Fruit fly (Drosophila melanogaster): ENCODE data around the gene Gba1a.

The Gba1a gene

DNA sequence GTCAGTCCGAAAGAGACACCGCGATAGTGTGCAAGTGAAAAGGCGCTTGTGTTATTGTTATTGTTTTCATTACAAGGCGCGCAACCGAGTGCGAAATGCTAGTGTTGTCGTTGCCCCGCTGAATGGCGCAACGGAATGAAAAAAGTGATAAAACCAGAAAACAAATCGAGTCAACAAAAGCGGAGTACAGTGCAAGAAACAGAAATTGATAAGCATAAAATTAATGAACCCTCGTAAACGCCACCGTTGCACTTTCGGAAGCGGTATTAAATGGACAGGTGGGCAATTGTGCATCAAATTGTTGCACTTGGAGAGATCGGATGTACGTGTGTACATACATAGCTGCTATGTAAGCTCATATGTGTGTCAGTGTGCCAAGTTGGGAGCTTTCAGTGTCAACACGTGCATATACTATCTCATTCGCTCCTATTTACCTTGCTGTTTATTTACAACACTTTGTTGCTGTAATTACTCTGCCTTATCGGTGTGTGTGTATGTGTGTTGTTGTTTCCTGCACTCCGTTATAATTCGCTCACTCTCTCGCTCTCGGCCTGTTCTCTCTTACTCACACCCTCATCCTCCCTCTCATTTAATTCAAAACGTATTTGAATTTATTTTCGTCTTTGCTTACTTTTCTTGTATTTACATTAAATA lies 23.1 kb downstream of the Gba1a start (continued):
- peak; percentile 37 for TF ChIP-seq CG4854 (GFP tag; optimal IDR thresholded peaks at IDR 0.05)
- TF ChIP-seq CG4424 (GFP tag; optimal IDR thresholded peaks at IDR 0.05), result peak; percentile 70
- TF ChIP-seq CG11696 (GFP tag; IDR thresholded peaks at IDR 0.05), result peak; percentile 56
- peak; percentile 47 for TF ChIP-seq Mes4 (GFP tag; optimal IDR thresholded peaks at IDR 0.05)
- peak; percentile 77 for TF ChIP-seq zfh1 (GFP tag; IDR thresholded peaks at IDR 0.05)
- TF ChIP-seq vnd (GFP tag; IDR thresholded peaks at IDR 0.05; ENCODE audit: partially characterized antibody), result no peak
- TF ChIP-seq Oli (tag; optimal IDR thresholded peaks at IDR 0.05), result no peak
- no peak for TF ChIP-seq CG12942 (GFP tag; optimal IDR thresholded peaks at IDR 0.05)
- peak; percentile 36; the same call in 1 of the 2 replicates for TF ChIP-seq E2f2 (GFP tag; IDR thresholded peaks at IDR 0.05)
- no peak for TF ChIP-seq danr (GFP tag; IDR thresholded peaks at IDR 0.05)
- TF ChIP-seq CG33213 (GFP tag; optimal IDR thresholded peaks at IDR 0.05), result peak; percentile 61
- peak; percentile 69; the same call in 2 of the 3 replicates for TF ChIP-seq CG14050 (GFP tag; IDR thresholded peaks at IDR 0.05)
- TF ChIP-seq Rfx (GFP tag; IDR thresholded peaks at IDR 0.05), result peak; percentile 58; the same call in 1 of the 2 replicates
- no peak for TF ChIP-seq tll (GFP tag; optimal IDR thresholded peaks at IDR 0.05)
- TF ChIP-seq disco-r (GFP tag; optimal IDR thresholded peaks at IDR 0.05), result no peak
- TF ChIP-seq prd (optimal IDR thresholded peaks at IDR 0.05), result no peak
- peak; percentile 41; the same call in 1 of the 3 replicates for TF ChIP-seq prd (GFP tag; IDR thresholded peaks at IDR 0.05)
- TF ChIP-seq slp2 (GFP tag; optimal IDR thresholded peaks at IDR 0.05), result peak; percentile 56
- no peak for TF ChIP-seq E2f1 (GFP tag; IDR thresholded peaks at IDR 0.05)
- TF ChIP-seq rib (GFP tag; IDR thresholded peaks at IDR 0.05), result peak; percentile 3; the same call in 1 of the 2 replicates
- no peak for TF ChIP-seq B-H2 (GFP tag; optimal IDR thresholded peaks at IDR 0.05)
- TF ChIP-seq onecut (GFP tag; IDR thresholded peaks at IDR 0.05), result peak; percentile 75
- no peak for TF ChIP-seq dpn (GFP tag; optimal IDR thresholded peaks at IDR 0.05)
- no peak for TF ChIP-seq CG15011 (GFP tag; optimal IDR thresholded peaks at IDR 0.05)
- no peak for TF ChIP-seq HLH4C (GFP tag; IDR thresholded peaks at IDR 0.05; ENCODE audit: partially characterized antibody)
- TF ChIP-seq CG6854 (GFP tag; optimal IDR thresholded peaks at IDR 0.05), result peak; percentile 41
- peak; percentile 52; the same call in 1 of the 3 replicates for TF ChIP-seq H15 (GFP tag; IDR thresholded peaks at IDR 0.05)
- TF ChIP-seq Sox100B (GFP tag; optimal IDR thresholded peaks at IDR 0.05), result peak; percentile 64
- TF ChIP-seq Vsx1 (GFP tag; optimal IDR thresholded peaks at IDR 0.05), result peak; percentile 52
- TF ChIP-seq CG15479 (GFP tag; optimal IDR thresholded peaks at IDR 0.05), result peak; percentile 22
- peak; percentile 47 for TF ChIP-seq CG32767 (GFP tag; IDR thresholded peaks at IDR 0.05)
- peak; percentile 56; the same call in 1 of the 2 replicates for TF ChIP-seq Drgx (GFP tag; IDR thresholded peaks at IDR 0.05)
- no peak for TF ChIP-seq ato (GFP tag; IDR thresholded peaks at IDR 0.05; ENCODE audit: partially characterized antibody)
- peak; percentile 51 for TF ChIP-seq CG10321 (GFP tag; IDR thresholded peaks at IDR 0.05)
- TF ChIP-seq Adf1 (GFP tag; IDR thresholded peaks at IDR 0.05), result no peak
- peak; percentile 54 for TF ChIP-seq nom (GFP tag; optimal IDR thresholded peaks at IDR 0.05)
- TF ChIP-seq CG8290 (GFP tag; optimal IDR thresholded peaks at IDR 0.05), result peak; percentile 37
- peak in 1 of 2 experiments; percentile 51 for TF ChIP-seq CG8290 (tag; optimal IDR thresholded peaks at IDR 0.05)
- no peak for TF ChIP-seq CG7556 (GFP tag; optimal IDR thresholded peaks at IDR 0.05)
- TF ChIP-seq Side (GFP tag; optimal IDR thresholded peaks at IDR 0.05), result peak; percentile 49
- peak; percentile 50; the same call in 1 of the 3 replicates for TF ChIP-seq ase (GFP tag; IDR thresholded peaks at IDR 0.05)
- TF ChIP-seq CG11398 (GFP tag; optimal IDR thresholded peaks at IDR 0.05), result peak; percentile 54
- peak; percentile 11 for TF ChIP-seq CG10267 (tag; optimal IDR thresholded peaks at IDR 0.05)
- TF ChIP-seq PHDP (tag; optimal IDR thresholded peaks at IDR 0.05), result peak; percentile 19
- TF ChIP-seq ash1 (GFP tag; optimal IDR thresholded peaks at IDR 0.05), result peak; percentile 4
- TF ChIP-seq CG15269 (tag; optimal IDR thresholded peaks at IDR 0.05), result peak; percentile 2
- TF ChIP-seq grau (tag; optimal IDR thresholded peaks at IDR 0.05), result no peak
- peak; percentile 43; the same call in 1 of the 2 replicates for TF ChIP-seq CG14441 (GFP tag; IDR thresholded peaks at IDR 0.05)
- no peak for TF ChIP-seq CG16779 (GFP tag; IDR thresholded peaks at IDR 0.05)
- peak; percentile 68 to 89 for TF ChIP-seq Trl (optimal IDR thresholded peaks at IDR 0.05)
- peak; percentile 83 for TF ChIP-seq Trl (GFP tag; optimal IDR thresholded peaks at IDR 0.05)
